Worm (Caenorhabditis elegans): Measurements from ENCODE around the gene slc-17.7.

The slc-17.7 gene

ce11 chrV:9246260-9246659 lies 20.0 kb downstream of the slc-17.7 start, which contains the start of gene aat-2:
Gene aat-2 (minus strand): TSS chrV:9246360.
- no peak for TF ChIP-seq dmd-4 (tag; optimal IDR thresholded peaks at IDR 0.05; ENCODE audit: borderline replicate concordance)
- no peak for TF ChIP-seq lim-6 (tag; optimal IDR thresholded peaks at IDR 0.05)
- no peak for TF ChIP-seq hlh-6 (tag; optimal IDR thresholded peaks at IDR 0.05)
- no peak for TF ChIP-seq fax-1 (tag; optimal IDR thresholded peaks at IDR 0.05)
- no peak for TF ChIP-seq unc-55 (GFP tag; optimal IDR thresholded peaks at IDR 0.05)
- TF ChIP-seq ceh-19 (GFP tag; optimal IDR thresholded peaks at IDR 0.05): no peak
- no peak for TF ChIP-seq pha-4 (tag; optimal IDR thresholded peaks at IDR 0.05)
- TF ChIP-seq ceh-45 (GFP tag; IDR thresholded peaks at IDR 0.05): no peak

DNA sequence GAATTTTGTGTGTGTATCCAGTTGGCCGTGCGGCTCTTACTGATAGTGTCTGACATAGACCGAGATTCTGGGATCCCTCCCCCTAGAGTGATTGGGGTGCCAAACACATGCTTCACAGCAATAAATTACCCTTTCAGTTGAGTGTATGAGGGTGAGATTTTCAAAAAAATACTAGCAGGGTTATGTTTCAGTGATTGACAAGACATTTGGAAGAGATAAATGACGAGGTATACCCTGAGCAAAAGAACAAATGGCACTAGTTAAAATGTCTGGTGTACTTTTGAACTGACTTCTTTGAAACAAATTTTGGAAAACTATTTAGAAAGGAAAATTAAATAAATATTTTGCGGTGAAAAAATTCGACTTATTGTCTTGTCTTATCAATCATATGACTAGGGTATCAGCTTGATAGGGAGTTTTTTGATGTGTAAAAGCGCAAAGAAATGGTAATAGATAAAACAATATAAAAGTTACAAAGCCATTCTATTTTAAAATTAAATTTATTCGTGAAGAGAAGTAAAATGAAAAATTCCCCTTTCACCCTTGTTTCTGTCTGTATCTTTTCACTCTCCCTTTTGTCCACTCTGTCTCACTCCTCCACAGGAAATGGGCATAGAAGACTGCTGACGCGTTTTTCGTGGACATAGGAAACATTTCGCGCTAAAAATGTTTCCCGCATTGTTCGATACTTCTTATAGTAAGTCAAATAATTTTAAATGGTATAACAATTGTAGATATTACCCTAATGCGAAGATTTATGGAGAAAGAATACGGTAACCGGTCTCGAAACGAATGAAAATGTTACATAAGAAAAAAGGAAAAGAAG lies 22.9 kb downstream of the slc-17.7 start, which contains the start of gene glo-4:
Gene glo-4 (minus strand): TSS at position 51 of the 826 bp plus-strand sequence.
- TF ChIP-seq Y22D7AL.16 (tag; optimal IDR thresholded peaks at IDR 0.05): no peak
- TF ChIP-seq ceh-30 (tag; optimal IDR thresholded peaks at IDR 0.05): peak; percentile 57
- TF ChIP-seq tbx-2 (tag; optimal IDR thresholded peaks at IDR 0.05): no peak
- peak; percentile 76 for TF ChIP-seq unc-42 (tag; optimal IDR thresholded peaks at IDR 0.05)
- no peak for TF ChIP-seq dve-1 (tag; optimal IDR thresholded peaks at IDR 0.05)
- no peak for TF ChIP-seq odd-2 (tag; optimal IDR thresholded peaks at IDR 0.05)
- no peak for TF ChIP-seq elt-2 (tag; optimal IDR thresholded peaks at IDR 0.05)
- TF ChIP-seq nfya-1 (tag; optimal IDR thresholded peaks at IDR 0.05): peak; percentile 58
- no peak for TF ChIP-seq ceh-6 (GFP tag; optimal IDR thresholded peaks at IDR 0.05)
- no peak for TF ChIP-seq zip-5 (tag; optimal IDR thresholded peaks at IDR 0.05)
- TF ChIP-seq ceh-31 (tag; optimal IDR thresholded peaks at IDR 0.05): peak; percentile 30
- TF ChIP-seq eyg-1 (tag; optimal IDR thresholded peaks at IDR 0.05): no peak
- no peak for TF ChIP-seq ceh-34 (tag; optimal IDR thresholded peaks at IDR 0.05)
- no peak for TF ChIP-seq pha-2 (tag; optimal IDR thresholded peaks at IDR 0.05)

DNA sequence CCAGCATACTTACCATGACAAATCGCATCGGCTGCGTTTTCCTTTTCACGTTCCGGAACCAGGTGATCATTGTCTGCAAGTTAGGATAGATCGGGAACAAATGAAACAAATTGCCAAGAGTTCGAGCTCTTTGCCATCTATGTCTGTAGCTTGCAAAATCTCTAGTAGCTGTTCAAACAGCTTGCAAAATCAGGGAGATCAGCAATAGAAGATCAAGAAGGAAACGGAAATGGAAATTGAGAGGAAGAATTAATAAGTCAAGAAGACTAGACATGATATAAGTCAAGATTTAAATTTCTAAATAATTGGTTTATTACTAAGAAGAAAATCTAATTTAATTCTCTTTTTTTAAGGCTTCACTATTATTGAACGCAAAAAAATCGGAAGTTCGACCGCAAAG lies 34.0 kb downstream of the slc-17.7 start, which contains the start of gene F07C3.3:
Gene F07C3.3 (minus strand): TSS at position 101 of the 400 bp plus-strand sequence.
- TF ChIP-seq hlh-13 (GFP tag; optimal IDR thresholded peaks at IDR 0.05) (no peak), tbx-2 (tag; optimal IDR thresholded peaks at IDR 0.05) (no peak), nhr-11 (tag; optimal IDR thresholded peaks at IDR 0.05) (no peak), pqm-1 (tag; optimal IDR thresholded peaks at IDR 0.05) (no peak), ceh-22 (tag; optimal IDR thresholded peaks at IDR 0.05) (no peak), C08G9.2 (tag; optimal IDR thresholded peaks at IDR 0.05) (no peak), syd-9 (tag; optimal IDR thresholded peaks at IDR 0.05) (no peak), sox-2 (GFP tag; IDR thresholded peaks at IDR 0.05) (no peak), ets-4 (tag; optimal IDR thresholded peaks at IDR 0.05) (no peak), Y22D7AL.16 (tag; optimal IDR thresholded peaks at IDR 0.05) (no peak), ttx-3 (tag; optimal IDR thresholded peaks at IDR 0.05) (no peak)

DNA sequence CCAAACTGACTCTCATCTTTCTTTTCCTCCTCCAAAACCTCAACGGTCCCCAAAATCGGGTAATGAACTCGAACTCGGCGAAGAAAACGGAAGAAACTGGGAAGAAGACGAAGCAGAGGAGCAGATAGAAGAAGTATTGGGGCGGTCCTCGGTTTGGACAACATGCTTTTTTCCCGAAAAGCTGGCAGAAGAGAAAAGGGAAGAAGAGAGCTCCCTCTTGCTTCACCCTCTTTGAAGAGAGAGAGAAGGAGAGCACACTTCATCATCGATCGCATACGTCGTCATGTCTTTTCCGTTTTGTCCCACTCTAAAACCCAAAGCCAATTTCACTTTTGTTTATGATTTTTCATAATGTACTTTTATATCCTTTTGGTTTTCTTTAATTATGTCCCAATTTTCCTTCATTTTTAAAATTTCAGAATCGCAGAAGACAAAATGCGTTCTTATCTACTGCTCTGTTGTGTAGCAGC lies 40.6 kb downstream of the slc-17.7 start, which contains the start of gene F07C3.2:
Gene F07C3.2 (plus strand): TSS at position 420 of the 470 bp plus-strand sequence.
- TF ChIP-seq ceh-14 (tag; optimal IDR thresholded peaks at IDR 0.05): no peak
- peak; percentile 56 for TF ChIP-seq ceh-31 (tag; optimal IDR thresholded peaks at IDR 0.05)
- TF ChIP-seq unc-42 (tag; optimal IDR thresholded peaks at IDR 0.05): peak; percentile 61
- peak; percentile 30 for TF ChIP-seq ceh-48 (tag; optimal IDR thresholded peaks at IDR 0.05)

ce11 chrV:9224981-9225380 lies 41.3 kb downstream of the slc-17.7 start:
- no peak for TF ChIP-seq unc-55 (GFP tag; optimal IDR thresholded peaks at IDR 0.05)
- TF ChIP-seq ttx-3 (tag; optimal IDR thresholded peaks at IDR 0.05): no peak
- no peak for TF ChIP-seq nfya-1 (tag; optimal IDR thresholded peaks at IDR 0.05)
- TF ChIP-seq C08G9.2 (tag; optimal IDR thresholded peaks at IDR 0.05): no peak
- TF ChIP-seq hlh-13 (GFP tag; optimal IDR thresholded peaks at IDR 0.05): no peak
- TF ChIP-seq hlh-6 (tag; optimal IDR thresholded peaks at IDR 0.05): no peak
- TF ChIP-seq elt-4 (tag; optimal IDR thresholded peaks at IDR 0.05): no peak

All from whole organism, late embryonic.